Worm (Caenorhabditis elegans) whole organism, mixed stage, embryonic: ENCODE data around the gene F21C10.19.

Source experiments
- ceh-39 ChIP-seq: fragments of 150-350 bp; optimal IDR thresholded peaks from 2 replicates; lab custom pipeline; 2014; ENCODE audit warnings: missing biosample characterization, missing genetic modification characterization
- ces-1 ChIP-seq: fragments of 150-350 bp; optimal IDR thresholded peaks from 2 replicates; lab custom pipeline; 2014; ENCODE audit warnings: missing biosample characterization, missing genetic modification reagents, missing genetic modification characterization
- cnd-1 ChIP-seq: fragments of 200-800 bp; sonication (Bioruptor generic); optimal IDR thresholded peaks from 2 replicates; lab custom pipeline; 2018; ENCODE audit warnings: mild to moderate bottlenecking, missing genetic modification characterization, missing compliant biosample characterization
- lin-13 ChIP-seq: fragments of 150-350 bp; optimal IDR thresholded peaks from 2 replicates; lab custom pipeline; 2014; ENCODE audit warnings: missing biosample characterization, missing genetic modification characterization
- nhr-237 ChIP-seq: fragments of 150-350 bp; optimal IDR thresholded peaks from 2 replicates; lab custom pipeline; 2014; ENCODE audit warnings: missing biosample characterization, missing genetic modification characterization
- sptf-1 ChIP-seq: sonication (generic microtip); optimal IDR thresholded peaks from 2 replicates; lab custom pipeline; 2017; ENCODE audit warnings: mild to moderate bottlenecking, missing genetic modification characterization, moderate library complexity, missing compliant biosample characterization

DNA sequence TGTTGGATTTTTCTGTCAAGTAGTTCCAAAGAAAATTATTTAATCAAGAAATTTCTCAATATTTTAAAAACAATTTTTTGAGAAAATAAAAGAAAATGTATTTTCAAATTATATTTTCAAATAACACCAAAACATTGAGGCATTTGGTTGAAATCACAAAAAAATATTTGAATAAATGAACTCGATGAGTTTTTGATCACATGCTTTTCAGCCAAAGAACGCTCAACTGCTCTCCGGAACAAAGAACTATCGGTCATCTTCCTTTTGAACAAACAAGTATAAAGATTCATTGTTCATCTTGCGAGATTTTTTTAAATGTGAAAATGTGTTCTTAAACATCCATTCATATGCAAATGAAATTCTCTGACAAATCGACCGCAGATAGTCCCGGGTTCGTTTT lies 35.9 kb upstream of the F21C10.19 start:
- no peak for TF ChIP-seq lin-13 (tag; lab: Kevin White, UChicago)
- no peak for TF ChIP-seq sptf-1 (tag; lab: Kevin White, UChicago)
- no peak for TF ChIP-seq ceh-39
- no peak for TF ChIP-seq ces-1 (GFP tag; lab: Kevin White, UChicago)
- TF ChIP-seq nhr-237 (tag; lab: Kevin White, UChicago), result no peak
- TF ChIP-seq cnd-1 (tag; lab: Kevin White, UChicago), result no peak
